Worm (Caenorhabditis elegans) whole organism, L3 larva: ENCODE data around the gene cccp-1.

ENCODE experiments used
- ceh-16 ChIP-seq: sonication (generic microtip); optimal IDR thresholded peaks from 2 replicates; lab custom pipeline; 2017; ENCODE audit warnings: missing biosample characterization, missing genetic modification characterization
- fkh-2 ChIP-seq: fragments of 150-350 bp; optimal IDR thresholded peaks from 2 replicates; lab custom pipeline; 2014; ENCODE audit warnings: missing biosample characterization, missing genetic modification reagents, missing genetic modification characterization
- nhr-28 ChIP-seq: fragments of 150-350 bp; optimal IDR thresholded peaks from 2 replicates; lab custom pipeline; 2014; ENCODE audit warnings: missing biosample characterization, missing genetic modification characterization
- snpc-4 ChIP-seq: fragments of 150-350 bp; optimal IDR thresholded peaks from 2 replicates; lab custom pipeline; 2014; ENCODE audit warnings: missing biosample characterization, missing genetic modification characterization

DNA sequence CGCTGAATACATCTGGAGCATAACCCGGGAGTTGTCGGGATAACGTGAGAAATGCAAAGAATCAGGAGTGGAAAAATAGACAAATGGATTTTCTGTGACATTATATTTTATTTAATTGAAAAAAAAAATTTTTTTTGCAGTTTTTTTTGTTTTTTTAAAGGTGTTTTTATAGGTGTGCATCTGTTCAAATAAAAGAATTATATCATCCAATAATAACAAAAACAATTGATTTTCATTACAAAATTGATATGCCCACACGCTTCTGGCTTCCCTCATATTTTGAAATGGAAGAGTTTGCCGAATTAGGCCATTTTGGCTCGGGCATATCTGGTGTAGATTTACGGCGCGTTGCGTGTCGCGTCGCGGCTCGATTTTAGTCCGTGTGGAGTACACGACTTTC is 19.3 kb downstream of the cccp-1 start, which contains the start of gene Y49E10.25:
- TF ChIP-seq fkh-2 (tag; lab: Kevin White, UChicago): no peak
- no peak for TF ChIP-seq ceh-16
- no peak for TF ChIP-seq nhr-28 (tag; lab: Kevin White, UChicago)
- no peak for TF ChIP-seq snpc-4 (tag; lab: Kevin White, UChicago)
